Fruit fly (Drosophila melanogaster): ENCODE measurements around the gene CG17219.

Gene CG17219

dm6 chr2L:3058772-3059623 lies 29.9 kb downstream of the CG17219 start (continued):
- TF ChIP-seq nmo (GFP tag; optimal IDR thresholded peaks at IDR 0.05) (no peak), Ets97D (GFP tag; optimal IDR thresholded peaks at IDR 0.05) (no peak), CG11696 (GFP tag; IDR thresholded peaks at IDR 0.05) (0 out of 2 replicates have a peak, but pooled peaks have one; percentile 36), ara (GFP tag; IDR thresholded peaks at IDR 0.05) (0 out of 2 replicates have a peak, but pooled peaks have one; percentile 9), CG8388 (GFP tag; optimal IDR thresholded peaks at IDR 0.05) (no peak), chif (GFP tag; optimal IDR thresholded peaks at IDR 0.05) (no peak), CG6791 (GFP tag; IDR thresholded peaks at IDR 0.05; ENCODE audit: partially characterized antibody) (no peak), z (GFP tag; IDR thresholded peaks at IDR 0.05) (no peak), gcm2 (GFP tag; optimal IDR thresholded peaks at IDR 0.05) (no peak), CG30431 (GFP tag; optimal IDR thresholded peaks at IDR 0.05) (no peak), CTCF (GFP tag; optimal IDR thresholded peaks at IDR 0.05) (no peak), CG2120 (GFP tag; optimal IDR thresholded peaks at IDR 0.05) (peak; percentile 85), H2.0 (GFP tag; IDR thresholded peaks at IDR 0.05) (0 out of 2 replicates have a peak, but pooled peaks have one; percentile 5), Med (GFP tag) (peak; percentile 87), CG6683 (GFP tag; optimal IDR thresholded peaks at IDR 0.05) (no peak), CG2129 (GFP tag; IDR thresholded peaks at IDR 0.05; ENCODE audit: partially characterized antibody) (no peak), Taf1 (GFP tag; IDR thresholded peaks at IDR 0.05) (peak; percentile 50), NFAT (GFP tag; IDR thresholded peaks at IDR 0.05) (no peak), CG5245 (GFP tag; optimal IDR thresholded peaks at IDR 0.05) (no peak), CG7556 (GFP tag; optimal IDR thresholded peaks at IDR 0.05) (peak; percentile 40), CG14667 (GFP tag; IDR thresholded peaks at IDR 0.05) (no peak), sim (GFP tag; IDR thresholded peaks at IDR 0.05) (no peak), CG10431 (GFP tag; optimal IDR thresholded peaks at IDR 0.05) (no peak), CG2199 (GFP tag; IDR thresholded peaks at IDR 0.05) (no peak), Bgb (GFP tag; IDR thresholded peaks at IDR 0.05; ENCODE audit: partially characterized antibody) (no peak), CG8290 (GFP tag; optimal IDR thresholded peaks at IDR 0.05) (no peak), CG8290 (tag; optimal IDR thresholded peaks at IDR 0.05) (no peak), Atf3 (GFP tag; optimal IDR thresholded peaks at IDR 0.05) (no peak), CG9215 (GFP tag; IDR thresholded peaks at IDR 0.05) (peak; percentile 44), crp (GFP tag; optimal IDR thresholded peaks at IDR 0.05) (peak in 1 of 2 experiments; percentile 57), salm (tag; optimal IDR thresholded peaks at IDR 0.05) (no peak), rib (GFP tag; IDR thresholded peaks at IDR 0.05) (peak; percentile 16; the same call in 1 of the 2 replicates), pita (GFP tag; optimal IDR thresholded peaks at IDR 0.05) (no peak), Spps (tag; optimal IDR thresholded peaks at IDR 0.05) (no peak), dan (GFP tag; IDR thresholded peaks at IDR 0.05) (no peak), CG17568 (GFP tag; optimal IDR thresholded peaks at IDR 0.05) (no peak), slou (GFP tag; optimal IDR thresholded peaks at IDR 0.05) (no peak), CG3065 (GFP tag; optimal IDR thresholded peaks at IDR 0.05) (no peak), CG8281 (tag; optimal IDR thresholded peaks at IDR 0.05) (no peak), CG12659 (GFP tag; optimal IDR thresholded peaks at IDR 0.05) (peak; percentile 45), eyg (GFP tag; optimal IDR thresholded peaks at IDR 0.05) (peak; percentile 43), CG34422 (GFP tag; IDR thresholded peaks at IDR 0.05) (peak; percentile 30; the same call in 1 of the 3 replicates), gcm (GFP tag; optimal IDR thresholded peaks at IDR 0.05) (no peak), exex (tag; optimal IDR thresholded peaks at IDR 0.05) (no peak), emc (GFP tag; optimal IDR thresholded peaks at IDR 0.05) (no peak), CG7372 (GFP tag; IDR thresholded peaks at IDR 0.05) (no peak), pum (GFP tag; optimal IDR thresholded peaks at IDR 0.05) (no peak), CG17186 (GFP tag; optimal IDR thresholded peaks at IDR 0.05) (no peak), vfl (GFP tag; optimal IDR thresholded peaks at IDR 0.05) (peak; percentile 40), Fer1 (GFP tag; optimal IDR thresholded peaks at IDR 0.05) (no peak)

Data from whole organism, embryonic.